Worm (Caenorhabditis elegans): ENCODE data around the gene srlf-9.

srlf-9 gene

ce11 chrIII:13376304-13376760, 25.2 kb downstream of the srlf-9 start, which contains the start of gene lis-1:
Gene lis-1, minus strand, starts transcription at chrIII:13376710.
- no peak for TF ChIP-seq Y55F3AM.14 (GFP tag; optimal IDR thresholded peaks at IDR 0.05)
- peak in 1 of 2 experiments; percentile 46 for TF ChIP-seq lsy-2 (tag; optimal IDR thresholded peaks at IDR 0.05)

- no peak for TF ChIP-seq F13H6.1 (tag; optimal IDR thresholded peaks at IDR 0.05)
- TF ChIP-seq unc-55 (GFP tag; optimal IDR thresholded peaks at IDR 0.05): no peak
- no peak for TF ChIP-seq crh-2 (tag; optimal IDR thresholded peaks at IDR 0.05)
- no peak for TF ChIP-seq fos-1 (tag; optimal IDR thresholded peaks at IDR 0.05)
- TF ChIP-seq lin-11 (tag; optimal IDR thresholded peaks at IDR 0.05): no peak
- TF ChIP-seq C34F6.9 (tag; optimal IDR thresholded peaks at IDR 0.05): no peak
- no peak for TF ChIP-seq sma-3 (GFP tag; optimal IDR thresholded peaks at IDR 0.05)
- TF ChIP-seq ZK546.5 (tag; optimal IDR thresholded peaks at IDR 0.05): no peak
- no peak for TF ChIP-seq Y55F3AM.14 (GFP tag; optimal IDR thresholded peaks at IDR 0.05)
- TF ChIP-seq nhr-21 (tag; optimal IDR thresholded peaks at IDR 0.05): no peak
- no peak for TF ChIP-seq nhr-77 (tag; optimal IDR thresholded peaks at IDR 0.05)
Observed at ce11 chrIII:13370980-13371379, 30.6 kb downstream of the srlf-9 start, which contains the start of gene T03F6.9. Gene T03F6.9, minus strand, starts transcription at chrIII:13371080.

ce11 chrIII:13359847-13360246, 41.7 kb downstream of the srlf-9 start:
- TF ChIP-seq sma-9 (GFP tag; optimal IDR thresholded peaks at IDR 0.05): peak; percentile 37
- TF ChIP-seq sma-9 (tag; optimal IDR thresholded peaks at IDR 0.05): no peak
- TF ChIP-seq nhr-11 (tag; optimal IDR thresholded peaks at IDR 0.05): no peak
- no peak for TF ChIP-seq elt-3 (tag; optimal IDR thresholded peaks at IDR 0.05)
- TF ChIP-seq alr-1 (tag; optimal IDR thresholded peaks at IDR 0.05): no peak
- peak; percentile 74 for TF ChIP-seq nhr-129 (tag; optimal IDR thresholded peaks at IDR 0.05)
- TF ChIP-seq fos-1 (tag; optimal IDR thresholded peaks at IDR 0.05): peak; percentile 99
- peak; percentile 21 for TF ChIP-seq lin-11 (tag; optimal IDR thresholded peaks at IDR 0.05)
- no peak for TF ChIP-seq nhr-23 (tag; optimal IDR thresholded peaks at IDR 0.05)
- TF ChIP-seq elt-1 (tag; optimal IDR thresholded peaks at IDR 0.05): no peak
- TF ChIP-seq unc-62 (GFP tag; optimal IDR thresholded peaks at IDR 0.05): no peak
- no peak for TF ChIP-seq mbf-1 (tag; optimal IDR thresholded peaks at IDR 0.05)
- TF ChIP-seq mdl-1 (tag; optimal IDR thresholded peaks at IDR 0.05): peak; percentile 5 to 23
- peak in 1 of 2 experiments; percentile 65 for TF ChIP-seq lsy-2 (tag; optimal IDR thresholded peaks at IDR 0.05)
- TF ChIP-seq F13H6.1 (tag; optimal IDR thresholded peaks at IDR 0.05): no peak
- no peak for TF ChIP-seq egl-27 (tag; optimal IDR thresholded peaks at IDR 0.05)
- no peak for TF ChIP-seq snpc-4 (tag; optimal IDR thresholded peaks at IDR 0.05)
- peak; percentile 25 for TF ChIP-seq crh-2 (tag; optimal IDR thresholded peaks at IDR 0.05)
- peak; percentile 59 for TF ChIP-seq unc-55 (GFP tag; optimal IDR thresholded peaks at IDR 0.05)
- peak; percentile 16 for TF ChIP-seq lin-13 (GFP tag; optimal IDR thresholded peaks at IDR 0.05)
- TF ChIP-seq C34F6.9 (tag; optimal IDR thresholded peaks at IDR 0.05): peak; percentile 86
- TF ChIP-seq ztf-1 (GFP tag; conservative IDR thresholded peaks at IDR 0.05): no peak
- peak; percentile 56 for TF ChIP-seq nhr-25 (tag; optimal IDR thresholded peaks at IDR 0.05)
- TF ChIP-seq gmeb-1 (tag; optimal IDR thresholded peaks at IDR 0.05): no peak
- TF ChIP-seq ztf-11 (tag; optimal IDR thresholded peaks at IDR 0.05): no peak
- TF ChIP-seq nhr-21 (tag; optimal IDR thresholded peaks at IDR 0.05): peak; percentile 32
- no peak for TF ChIP-seq sma-3 (GFP tag; optimal IDR thresholded peaks at IDR 0.05)
- no peak for TF ChIP-seq Y55F3AM.14 (GFP tag; optimal IDR thresholded peaks at IDR 0.05)

- TF ChIP-seq nhr-77 (tag; optimal IDR thresholded peaks at IDR 0.05) (no peak), ztf-11 (tag; optimal IDR thresholded peaks at IDR 0.05) (no peak), gmeb-1 (tag; optimal IDR thresholded peaks at IDR 0.05) (no peak), skn-1 (tag; optimal IDR thresholded peaks at IDR 0.05) (no peak), mdl-1 (tag; optimal IDR thresholded peaks at IDR 0.05) (no peak), zag-1 (tag; optimal IDR thresholded peaks at IDR 0.05) (no peak), aly-2 (tag; optimal IDR thresholded peaks at IDR 0.05) (no peak), lsy-2 (tag; optimal IDR thresholded peaks at IDR 0.05) (no peak), nhr-12 (tag; optimal IDR thresholded peaks at IDR 0.05) (no peak), fos-1 (tag; optimal IDR thresholded peaks at IDR 0.05) (no peak), ztf-4 (tag; optimal IDR thresholded peaks at IDR 0.05) (no peak), crh-2 (tag; optimal IDR thresholded peaks at IDR 0.05) (no peak), blmp-1 (tag; optimal IDR thresholded peaks at IDR 0.05; ENCODE audit: insufficient read depth) (no peak), mbf-1 (tag; optimal IDR thresholded peaks at IDR 0.05) (no peak), peb-1 (tag; optimal IDR thresholded peaks at IDR 0.05) (no peak), ama-1 (optimal IDR thresholded peaks at IDR 0.05) (no peak)
Observed at ce11 chrIII:13359256-13359655, 42.3 kb downstream of the srlf-9 start, which contains the start of gene F53A2.9. Gene F53A2.9, minus strand, starts transcription at chrIII:13359356.

All from whole organism, L2 larva.